Fruit fly (Drosophila melanogaster): ENCODE data around the gene CG43342.

CG43342 gene

dm6 chr3R:22356464-22357410 lies 24.4 kb upstream of the CG43342 start, which contains the start of gene Sar1 (continued):
- TF ChIP-seq Pdp1 (GFP tag; optimal IDR thresholded peaks at IDR 0.05) (peak in 1 of 2 experiments; percentile 59), gro (GFP tag; optimal IDR thresholded peaks at IDR 0.05) (peak; percentile 81), Ptx1 (GFP tag; IDR thresholded peaks at IDR 0.05) (no peak), CG14860 (GFP tag; IDR thresholded peaks at IDR 0.05; ENCODE audit: partially characterized antibody) (peak; percentile 81), CG6854 (GFP tag; optimal IDR thresholded peaks at IDR 0.05) (peak; percentile 39), ind (GFP tag; optimal IDR thresholded peaks at IDR 0.05) (no peak), CG17186 (GFP tag; optimal IDR thresholded peaks at IDR 0.05) (peak; percentile 64), Dfd (GFP tag; optimal IDR thresholded peaks at IDR 0.05) (peak in 1 of 2 experiments; percentile 16), Antp (GFP tag; optimal IDR thresholded peaks at IDR 0.05) (peak; percentile 33), CG9817 (tag; optimal IDR thresholded peaks at IDR 0.05) (peak; percentile 28), CG6683 (GFP tag; optimal IDR thresholded peaks at IDR 0.05) (no peak), CG6689 (GFP tag; IDR thresholded peaks at IDR 0.05) (no peak), stwl (tag; optimal IDR thresholded peaks at IDR 0.05) (peak; percentile 94), dpn (GFP tag; optimal IDR thresholded peaks at IDR 0.05) (peak; percentile 19 to 55), CG1529 (GFP tag; optimal IDR thresholded peaks at IDR 0.05) (no peak), MTF-1 (GFP tag; optimal IDR thresholded peaks at IDR 0.05; ENCODE audit: borderline replicate concordance) (no peak), CG4707 (GFP tag; optimal IDR thresholded peaks at IDR 0.05) (no peak), Hand (GFP tag; optimal IDR thresholded peaks at IDR 0.05) (no peak), trh (GFP tag; optimal IDR thresholded peaks at IDR 0.05) (no peak), CG4328 (GFP tag; optimal IDR thresholded peaks at IDR 0.05) (no peak), Ssrp (tag; optimal IDR thresholded peaks at IDR 0.05) (no peak), CG34224 (GFP tag; IDR thresholded peaks at IDR 0.05; ENCODE audit: partially characterized antibody) (peak; percentile 88), onecut (GFP tag; IDR thresholded peaks at IDR 0.05) (peak; percentile 46; the same call in 1 of the 2 replicates), ac (GFP tag; optimal IDR thresholded peaks at IDR 0.05) (no peak), tll (GFP tag; optimal IDR thresholded peaks at IDR 0.05) (peak in 1 of 2 experiments; percentile 53), CG11696 (GFP tag; IDR thresholded peaks at IDR 0.05) (no peak), gfzf (GFP tag; optimal IDR thresholded peaks at IDR 0.05) (peak; percentile 99), nerfin-2 (GFP tag; IDR thresholded peaks at IDR 0.05; ENCODE audit: partially characterized antibody) (peak; percentile 59; the same call in 1 of the 2 replicates), Dp (GFP tag; optimal IDR thresholded peaks at IDR 0.05) (peak; percentile 100), insv (GFP tag; optimal IDR thresholded peaks at IDR 0.05) (peak in 1 of 2 experiments; percentile 85), CG4820 (GFP tag; optimal IDR thresholded peaks at IDR 0.05) (no peak), Bgb (GFP tag; IDR thresholded peaks at IDR 0.05; ENCODE audit: partially characterized antibody) (peak; percentile 97), Awh (GFP tag; IDR thresholded peaks at IDR 0.05) (no peak), Myb (GFP tag; optimal IDR thresholded peaks at IDR 0.05) (peak; percentile 74), CG18476 (GFP tag; optimal IDR thresholded peaks at IDR 0.05) (no peak), CG3281 (GFP tag; optimal IDR thresholded peaks at IDR 0.05) (peak; percentile 12), CG13287 (GFP tag; IDR thresholded peaks at IDR 0.05; ENCODE audit: partially characterized antibody) (peak; percentile 98), bigmax (GFP tag; optimal IDR thresholded peaks at IDR 0.05) (no peak), CG17912 (GFP tag; optimal IDR thresholded peaks at IDR 0.05) (peak; percentile 55), E2f1 (GFP tag; IDR thresholded peaks at IDR 0.05) (no peak), Hsf (GFP tag; optimal IDR thresholded peaks at IDR 0.05) (peak; percentile 29), vvl (GFP tag; IDR thresholded peaks at IDR 0.05) (peak; percentile 72), CG31224 (GFP tag; IDR thresholded peaks at IDR 0.05) (no peak), Eip74EF (GFP tag; optimal IDR thresholded peaks at IDR 0.05) (peak in 1 of 2 experiments; percentile 83), CG32532 (GFP tag; IDR thresholded peaks at IDR 0.05) (0 out of 2 replicates have a peak, but pooled peaks have one; percentile 9), bcd (GFP tag; optimal IDR thresholded peaks at IDR 0.05) (peak; percentile 29), stc (GFP tag; IDR thresholded peaks at IDR 0.05) (no peak)
